Worm (Caenorhabditis elegans): Measurements from ENCODE around the gene Y47D7A.12.

DNA sequence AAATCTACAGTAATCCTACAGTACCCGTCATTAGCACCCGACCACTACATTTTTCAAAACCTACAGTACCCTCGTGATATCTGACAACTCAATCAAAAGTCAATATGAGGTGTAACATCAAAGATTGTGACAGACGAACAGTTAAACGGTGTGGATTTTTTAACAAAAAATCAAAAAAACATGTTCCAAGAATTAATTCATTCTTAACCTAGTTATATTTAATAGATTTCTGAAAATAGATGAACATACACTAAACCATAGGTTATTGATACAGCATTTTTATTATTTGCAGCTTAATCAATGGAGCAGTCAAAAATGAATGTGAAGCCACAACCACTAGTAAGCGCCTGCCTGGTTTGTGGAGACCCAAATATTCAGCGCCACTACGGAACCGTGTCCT, 22.0 kb downstream of the Y47D7A.12 start, which contains the start of gene nhr-118:
- no peak for TF ChIP-seq skn-1 (tag; optimal IDR thresholded peaks at IDR 0.05)
- TF ChIP-seq F13H6.1 (tag; optimal IDR thresholded peaks at IDR 0.05) = no peak
- no peak for TF ChIP-seq mbf-1 (tag; optimal IDR thresholded peaks at IDR 0.05)
- no peak for TF ChIP-seq dmd-4 (tag; optimal IDR thresholded peaks at IDR 0.05)
- no peak for TF ChIP-seq nhr-25 (tag; optimal IDR thresholded peaks at IDR 0.05)
- TF ChIP-seq sma-9 (GFP tag; optimal IDR thresholded peaks at IDR 0.05) = no peak
- no peak for TF ChIP-seq sma-9 (tag; optimal IDR thresholded peaks at IDR 0.05)
